Worm (Caenorhabditis elegans) whole organism, midembryonic: ENCODE measurements around the gene tag-191.

ENCODE experiments used
- cog-1 ChIP-seq: sonication (generic microtip); optimal IDR thresholded peaks from 2 replicates; lab custom pipeline; 2016; ENCODE audit warnings: missing genetic modification characterization, missing compliant biosample characterization
- flt-1 ChIP-seq: fragments of 200-800 bp; sonication (Bioruptor generic); IDR thresholded peaks from 2 replicates; pipeline ENCODE4 v1.3.6; 2022; ENCODE audit warnings: missing genetic modification characterization, missing compliant biosample characterization
- klf-2 ChIP-seq: fragments of 200-800 bp; sonication (Bioruptor generic); conservative IDR thresholded peaks from 2 replicates; pipeline ENCODE4 v1.3.6; 2022; ENCODE audit warnings: missing genetic modification reagents, missing genetic modification characterization, missing compliant biosample characterization
- ref-1 ChIP-seq: fragments of 200-800 bp; sonication (Bioruptor generic); conservative IDR thresholded peaks from 2 replicates; pipeline ENCODE4 v1.3.6; 2022; ENCODE audit warnings: missing genetic modification reagents, missing genetic modification characterization, missing compliant biosample characterization
- tab-1 ChIP-seq: fragments of 200-800 bp; sonication (Bioruptor generic); IDR thresholded peaks from 2 replicates; pipeline ENCODE4 v1.3.6; 2022; ENCODE audit warnings: missing genetic modification characterization, missing compliant biosample characterization

- TF ChIP-seq cog-1 (tag; lab: Kevin White, UChicago) (no peak), ref-1 (GFP tag; lab: Robert Waterston, UW) (no peak), flt-1 (GFP tag; lab: Robert Waterston, UW) (0 out of 2 replicates have a peak, but pooled peaks have one; percentile 15), klf-2 (GFP tag; lab: Robert Waterston, UW) (no peak), tab-1 (GFP tag; lab: Robert Waterston, UW) (no peak)
Observed at ce11 chrV:14501136-14501535, 35.0 kb downstream of the tag-191 start, which contains the start of gene R02D5.24.
